Fruit fly (Drosophila melanogaster): ENCODE data around the gene bel.

bel gene

DNA sequence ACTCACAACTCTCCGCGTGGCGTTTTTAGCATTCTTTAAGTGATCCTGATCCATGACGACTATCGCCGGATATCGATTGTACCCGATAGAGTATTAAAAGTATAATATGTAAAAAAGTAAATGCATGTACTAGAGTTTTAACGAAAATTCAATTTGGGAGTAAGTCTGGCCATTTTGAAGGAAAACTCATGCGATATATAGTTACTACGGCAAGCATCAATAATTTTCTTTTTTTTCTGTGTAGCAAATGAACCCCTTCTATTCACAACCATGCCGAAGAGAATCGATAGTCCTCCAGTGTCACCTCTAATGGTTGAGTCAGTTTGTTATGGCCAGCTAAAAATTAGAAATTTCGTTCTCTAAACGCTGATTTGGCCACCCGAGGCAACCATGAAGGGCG is 7.8 kb downstream of the bel start, which contains the start of the genes Sys1 and Dhod (continued):
- TF ChIP-seq CG9609 (GFP tag; optimal IDR thresholded peaks at IDR 0.05) (peak; percentile 67), lmd (GFP tag; IDR thresholded peaks at IDR 0.05) (peak; percentile 68), CG10366 (GFP tag; IDR thresholded peaks at IDR 0.05) (peak; percentile 43; the same call in 1 of the 2 replicates), ERR (GFP tag; optimal IDR thresholded peaks at IDR 0.05) (peak; percentile 59), CG6813 (GFP tag; optimal IDR thresholded peaks at IDR 0.05) (no peak), CG7839 (tag; optimal IDR thresholded peaks at IDR 0.05) (peak; percentile 59), CG15696 (tag; optimal IDR thresholded peaks at IDR 0.05) (peak; percentile 3), Dfd (GFP tag; optimal IDR thresholded peaks at IDR 0.05) (no peak), CG31441 (GFP tag; IDR thresholded peaks at IDR 0.05) (peak; percentile 45; the same call in 1 of the 2 replicates), ro (GFP tag; IDR thresholded peaks at IDR 0.05) (no peak), CG1602 (GFP tag; optimal IDR thresholded peaks at IDR 0.05) (peak; percentile 44), ac (GFP tag; optimal IDR thresholded peaks at IDR 0.05) (no peak), CG30431 (GFP tag; optimal IDR thresholded peaks at IDR 0.05) (no peak), CG12104 (GFP tag; optimal IDR thresholded peaks at IDR 0.05) (no peak), CG11085 (GFP tag; IDR thresholded peaks at IDR 0.05) (0 out of 2 replicates have a peak, but pooled peaks have one; percentile 27), CG18476 (GFP tag; optimal IDR thresholded peaks at IDR 0.05) (peak; percentile 25), Dref (GFP tag; IDR thresholded peaks at IDR 0.05) (peak; percentile 68), CG5953 (GFP tag; IDR thresholded peaks at IDR 0.05) (no peak), Meics (GFP tag; optimal IDR thresholded peaks at IDR 0.05) (peak; percentile 57), br (optimal IDR thresholded peaks at IDR 0.05) (no peak), Nf-YA (GFP tag; IDR thresholded peaks at IDR 0.05) (peak; percentile 24; the same call in 1 of the 2 replicates), Drgx (GFP tag; IDR thresholded peaks at IDR 0.05) (peak; percentile 67), trem (tag; optimal IDR thresholded peaks at IDR 0.05) (peak; percentile 77), Opbp (GFP tag; IDR thresholded peaks at IDR 0.05; ENCODE audit: partially characterized antibody) (peak; percentile 66; the same call in 2 of the 3 replicates), Ets97D (GFP tag; optimal IDR thresholded peaks at IDR 0.05) (peak; percentile 57), crol (GFP tag; IDR thresholded peaks at IDR 0.05) (no peak), ssp (GFP tag; IDR thresholded peaks at IDR 0.05) (peak; percentile 58), mld (GFP tag; IDR thresholded peaks at IDR 0.05; ENCODE audit: partially characterized antibody) (0 out of 3 replicates have a peak, but pooled peaks have one; percentile 10), HmgZ (tag; optimal IDR thresholded peaks at IDR 0.05) (peak; percentile 76), Med (GFP tag) (peak; percentile 92), mam (GFP tag; optimal IDR thresholded peaks at IDR 0.05) (peak; percentile 81), CG4328 (GFP tag; optimal IDR thresholded peaks at IDR 0.05) (no peak), danr (GFP tag; IDR thresholded peaks at IDR 0.05) (no peak), zf30C (GFP tag; optimal IDR thresholded peaks at IDR 0.05) (peak; percentile 83), CG4424 (GFP tag; optimal IDR thresholded peaks at IDR 0.05) (peak; percentile 70), gro (GFP tag; optimal IDR thresholded peaks at IDR 0.05) (peak; percentile 37), D (optimal IDR thresholded peaks at IDR 0.05) (no peak), D (GFP tag; optimal IDR thresholded peaks at IDR 0.05) (no peak), eve (GFP tag; optimal IDR thresholded peaks at IDR 0.05) (no peak), CG12071 (GFP tag; optimal IDR thresholded peaks at IDR 0.05) (no peak), Hmx (GFP tag; optimal IDR thresholded peaks at IDR 0.05) (peak; percentile 0), dan (GFP tag; IDR thresholded peaks at IDR 0.05) (no peak), CG34422 (GFP tag; IDR thresholded peaks at IDR 0.05) (peak; percentile 85; the same call in 2 of the 3 replicates), sens (GFP tag) (peak; percentile 96), CG6272 (GFP tag; IDR thresholded peaks at IDR 0.05) (peak; percentile 75), gt (GFP tag; IDR thresholded peaks at IDR 0.05) (no peak), nmo (GFP tag; optimal IDR thresholded peaks at IDR 0.05) (peak; percentile 58), salm (tag; optimal IDR thresholded peaks at IDR 0.05) (no peak), Mad (GFP tag; optimal IDR thresholded peaks at IDR 0.05) (peak; percentile 48), ham (GFP tag; IDR thresholded peaks at IDR 0.05) (no peak), CG34224 (GFP tag; IDR thresholded peaks at IDR 0.05; ENCODE audit: partially characterized antibody) (peak; percentile 94), Ada2b (GFP tag; IDR thresholded peaks at IDR 0.05) (peak; percentile 68; the same call in 1 of the 2 replicates)
